Worm (Caenorhabditis elegans): ENCODE measurements around the gene ssq-3.

DNA sequence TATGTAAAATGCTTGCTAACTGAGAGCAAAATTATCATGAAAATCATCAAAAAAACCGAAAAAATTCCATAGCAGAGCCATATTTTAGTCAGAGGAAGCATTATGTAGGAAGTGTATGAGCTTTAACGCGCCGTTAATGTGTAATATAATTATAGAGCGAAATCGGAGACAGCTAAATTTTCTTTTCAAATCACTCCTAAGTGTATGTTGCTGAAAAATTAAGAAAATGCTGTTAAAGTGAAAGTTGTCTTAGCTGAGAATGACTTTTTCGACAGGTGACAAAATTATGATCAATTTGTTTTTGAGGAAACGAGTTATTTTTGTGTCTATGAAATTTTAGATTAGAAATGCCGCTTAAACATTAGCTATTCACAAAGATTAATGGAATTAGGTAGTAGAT, 36.3 kb upstream of the ssq-3 start, which contains the start of gene srg-50:
- TF ChIP-seq ceh-82 (tag; optimal IDR thresholded peaks at IDR 0.05) (no peak), ama-1 (optimal IDR thresholded peaks at IDR 0.05) (no peak), egl-27 (tag; optimal IDR thresholded peaks at IDR 0.05) (no peak)
